Worm (Caenorhabditis elegans): ENCODE results near the gene srsx-39.

DNA sequence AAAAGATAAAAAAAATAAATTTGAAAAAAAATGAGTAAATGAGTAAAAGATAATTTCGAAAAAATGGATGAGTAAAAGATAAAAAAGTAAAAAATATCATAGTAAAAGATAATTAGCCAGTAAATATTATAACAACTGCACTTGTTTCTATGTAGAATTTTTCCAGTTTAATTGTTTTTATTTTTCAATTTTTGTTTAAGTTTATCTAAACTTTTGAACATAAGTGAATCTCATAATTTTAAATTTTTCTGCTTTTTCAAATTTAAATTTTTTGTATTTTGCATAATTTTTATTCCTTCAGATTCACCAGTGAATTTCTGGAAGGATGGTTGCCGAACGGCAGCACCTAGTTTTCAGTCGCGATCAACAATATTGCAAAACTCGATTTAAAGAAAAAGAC is 15.3 kb downstream of the srsx-39 start, which contains the start of gene chil-12:
- TF ChIP-seq flt-1 (GFP tag; IDR thresholded peaks at IDR 0.05) (no peak), ztf-23 (GFP tag; IDR thresholded peaks at IDR 0.05) (no peak), med-1 (GFP tag; optimal IDR thresholded peaks at IDR 0.05; ENCODE audit: insufficient read depth) (no peak), T22C8.4 (GFP tag; IDR thresholded peaks at IDR 0.05) (no peak)
